Worm (Caenorhabditis elegans): ENCODE measurements around the gene rdl-1.

rdl-1 gene

ce11 chrIV:7785506-7786065 is 15.5 kb upstream of the rdl-1 start, which contains the start of gene tag-322:
Gene tag-322 (minus strand): TSS chrIV:7785556.
- TF ChIP-seq hmbx-1 (tag; optimal IDR thresholded peaks at IDR 0.05) (no peak), hmg-4 (GFP tag; optimal IDR thresholded peaks at IDR 0.05) (no peak), tbx-11 (GFP tag; IDR thresholded peaks at IDR 0.05) (no peak), flt-1 (GFP tag; IDR thresholded peaks at IDR 0.05) (no peak), aly-1 (tag; optimal IDR thresholded peaks at IDR 0.05) (no peak), ets-7 (tag; optimal IDR thresholded peaks at IDR 0.05) (no peak), sea-1 (GFP tag; conservative IDR thresholded peaks at IDR 0.05) (no peak), scrt-1 (GFP tag; IDR thresholded peaks at IDR 0.05) (no peak), B0310.2 (tag; optimal IDR thresholded peaks at IDR 0.05) (no peak), pes-1 (GFP tag; IDR thresholded peaks at IDR 0.05) (no peak)

DNA sequence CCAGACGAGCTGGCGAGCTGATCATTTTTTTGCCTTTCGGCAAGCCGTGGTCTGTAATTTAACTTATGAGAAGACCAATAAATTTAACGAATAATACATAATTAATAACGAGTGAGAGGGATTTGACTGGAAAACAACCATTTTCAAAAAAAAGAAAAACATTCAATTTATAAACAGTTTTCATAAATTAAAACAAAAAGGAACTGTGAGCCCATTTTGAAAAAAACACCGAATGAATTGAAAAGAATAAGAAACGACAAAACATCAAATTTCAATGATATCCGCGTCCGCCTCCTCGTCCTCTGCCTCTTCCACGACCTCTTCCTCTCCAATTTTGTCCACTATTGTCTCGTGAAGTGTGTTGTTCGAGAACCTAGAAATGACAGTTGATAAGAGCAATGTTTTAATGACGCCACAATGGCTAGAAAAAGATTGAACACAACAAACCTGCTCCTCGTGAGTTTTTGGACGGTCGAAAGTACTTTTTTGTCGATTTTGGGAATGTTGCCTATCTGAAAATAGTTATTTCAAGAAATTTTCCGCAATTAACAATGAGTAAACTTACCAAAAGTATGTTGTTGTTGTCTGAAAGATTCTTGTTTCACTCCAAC is 13.8 kb upstream of the rdl-1 start, which contains the start of gene tag-321:
Gene tag-321 (minus strand): TSS at position 51 of the 611 bp plus-strand sequence.
- TF ChIP-seq ama-1 (optimal IDR thresholded peaks at IDR 0.05) (no peak), ceh-13 (GFP tag; optimal IDR thresholded peaks at IDR 0.05) (no peak), ets-7 (tag; optimal IDR thresholded peaks at IDR 0.05) (no peak), hmg-4 (GFP tag; optimal IDR thresholded peaks at IDR 0.05) (no peak), F13C5.2 (tag; optimal IDR thresholded peaks at IDR 0.05) (no peak), sea-1 (GFP tag; conservative IDR thresholded peaks at IDR 0.05) (no peak), hmbx-1 (tag; optimal IDR thresholded peaks at IDR 0.05) (no peak), ceh-36 (tag; optimal IDR thresholded peaks at IDR 0.05) (no peak), flt-1 (GFP tag; IDR thresholded peaks at IDR 0.05) (no peak), B0310.2 (tag; optimal IDR thresholded peaks at IDR 0.05) (no peak), tbx-11 (GFP tag; IDR thresholded peaks at IDR 0.05) (no peak), pes-1 (GFP tag; IDR thresholded peaks at IDR 0.05) (no peak)

ce11 chrIV:7782292-7782691 is 12.2 kb upstream of the rdl-1 start, which contains the start of gene sec-10:
Gene sec-10 (minus strand): TSS chrIV:7782499.
- TF ChIP-seq B0310.2 (tag; optimal IDR thresholded peaks at IDR 0.05) = no peak

DNA sequence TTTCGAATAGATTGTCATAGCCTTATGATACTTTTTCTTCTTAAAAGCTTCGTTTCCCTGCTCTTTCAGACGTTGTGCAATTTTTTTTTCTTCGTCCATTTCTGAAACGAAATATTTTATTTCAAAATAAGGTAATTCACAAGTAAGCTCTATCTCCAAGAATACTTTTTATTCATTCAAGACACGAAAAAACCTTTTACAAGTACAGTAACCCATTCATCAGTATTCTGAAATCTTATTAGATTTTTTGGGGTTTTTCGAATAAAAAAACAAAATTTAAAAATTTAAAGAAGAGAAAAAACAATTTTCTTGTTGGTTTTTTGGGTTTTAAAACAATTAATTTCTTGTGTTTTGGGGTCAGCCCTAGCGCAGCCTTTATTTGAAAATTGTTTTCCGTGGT is 8.8 kb upstream of the rdl-1 start, which contains the start of gene rpap-3:
Gene rpap-3 (minus strand): TSS at position 101 of the 400 bp plus-strand sequence.
- TF ChIP-seq ceh-13 (GFP tag; optimal IDR thresholded peaks at IDR 0.05) = no peak
- no peak for TF ChIP-seq hmg-4 (GFP tag; optimal IDR thresholded peaks at IDR 0.05)
- TF ChIP-seq ceh-36 (tag; optimal IDR thresholded peaks at IDR 0.05) = no peak
- no peak for TF ChIP-seq B0310.2 (tag; optimal IDR thresholded peaks at IDR 0.05)
- TF ChIP-seq hnd-1 (tag; optimal IDR thresholded peaks at IDR 0.05) = no peak
- TF ChIP-seq sea-1 (GFP tag; conservative IDR thresholded peaks at IDR 0.05) = no peak
- no peak for TF ChIP-seq flt-1 (GFP tag; IDR thresholded peaks at IDR 0.05)
- TF ChIP-seq F13C5.2 (tag; optimal IDR thresholded peaks at IDR 0.05) = no peak
- no peak for TF ChIP-seq scrt-1 (GFP tag; IDR thresholded peaks at IDR 0.05)
- TF ChIP-seq tbx-37 (GFP tag; conservative IDR thresholded peaks at IDR 0.05) = no peak
- TF ChIP-seq tbx-11 (GFP tag; IDR thresholded peaks at IDR 0.05) = no peak
- TF ChIP-seq tra-4 (tag; optimal IDR thresholded peaks at IDR 0.05) = no peak
- no peak for TF ChIP-seq ets-7 (tag; optimal IDR thresholded peaks at IDR 0.05)

- TF ChIP-seq hmg-4 (GFP tag; optimal IDR thresholded peaks at IDR 0.05) (no peak), flt-1 (GFP tag; IDR thresholded peaks at IDR 0.05) (no peak), tbx-37 (GFP tag; conservative IDR thresholded peaks at IDR 0.05) (no peak), ama-1 (optimal IDR thresholded peaks at IDR 0.05) (no peak), tra-4 (tag; optimal IDR thresholded peaks at IDR 0.05) (no peak), B0310.2 (tag; optimal IDR thresholded peaks at IDR 0.05) (no peak), scrt-1 (GFP tag; IDR thresholded peaks at IDR 0.05) (no peak), aly-1 (tag; optimal IDR thresholded peaks at IDR 0.05) (no peak)
These were observed 5.7 kb upstream of the rdl-1 start, which contains the start of gene swd-2.1 for ce11 chrIV:7775725-7776124. Gene swd-2.1 (plus strand): TSS chrIV:7776025.

- TF ChIP-seq tbx-37 (GFP tag; conservative IDR thresholded peaks at IDR 0.05) (no peak), tbx-11 (GFP tag; IDR thresholded peaks at IDR 0.05) (no peak), pes-1 (GFP tag; IDR thresholded peaks at IDR 0.05) (no peak), hnd-1 (tag; optimal IDR thresholded peaks at IDR 0.05) (no peak), B0310.2 (tag; optimal IDR thresholded peaks at IDR 0.05) (no peak), tra-4 (tag; optimal IDR thresholded peaks at IDR 0.05) (no peak), hmg-4 (GFP tag; optimal IDR thresholded peaks at IDR 0.05) (no peak), flt-1 (GFP tag; IDR thresholded peaks at IDR 0.05) (no peak), ceh-13 (GFP tag; optimal IDR thresholded peaks at IDR 0.05) (no peak), sea-1 (GFP tag; conservative IDR thresholded peaks at IDR 0.05) (no peak), aly-1 (tag; optimal IDR thresholded peaks at IDR 0.05) (no peak), hmbx-1 (tag; optimal IDR thresholded peaks at IDR 0.05) (no peak), ets-7 (tag; optimal IDR thresholded peaks at IDR 0.05) (no peak), scrt-1 (GFP tag; IDR thresholded peaks at IDR 0.05) (no peak), F13C5.2 (tag; optimal IDR thresholded peaks at IDR 0.05) (no peak), ama-1 (optimal IDR thresholded peaks at IDR 0.05) (no peak), ceh-36 (tag; optimal IDR thresholded peaks at IDR 0.05) (no peak)
These were observed 4.1 kb upstream of the rdl-1 start, which contains the start of the genes hcf-1 and swd-2.2 for ce11 chrIV:7774206-7774605. Gene hcf-1 (minus strand): TSS chrIV:7774275. Gene swd-2.2 (plus strand): TSS chrIV:7774411.

- TF ChIP-seq ceh-13 (GFP tag; optimal IDR thresholded peaks at IDR 0.05) (no peak), tra-4 (tag; optimal IDR thresholded peaks at IDR 0.05) (no peak), tbx-11 (GFP tag; IDR thresholded peaks at IDR 0.05) (no peak), tbx-37 (GFP tag; conservative IDR thresholded peaks at IDR 0.05) (no peak), hmbx-1 (tag; optimal IDR thresholded peaks at IDR 0.05) (no peak), flt-1 (GFP tag; IDR thresholded peaks at IDR 0.05) (no peak), ama-1 (optimal IDR thresholded peaks at IDR 0.05) (no peak), aly-1 (tag; optimal IDR thresholded peaks at IDR 0.05) (no peak), sea-1 (GFP tag; conservative IDR thresholded peaks at IDR 0.05) (no peak), B0310.2 (tag; optimal IDR thresholded peaks at IDR 0.05) (no peak), F13C5.2 (tag; optimal IDR thresholded peaks at IDR 0.05) (no peak), ets-7 (tag; optimal IDR thresholded peaks at IDR 0.05) (no peak), pes-1 (GFP tag; IDR thresholded peaks at IDR 0.05) (no peak), hmg-4 (GFP tag; optimal IDR thresholded peaks at IDR 0.05) (no peak), hnd-1 (tag; optimal IDR thresholded peaks at IDR 0.05) (no peak), scrt-1 (GFP tag; IDR thresholded peaks at IDR 0.05) (no peak), ceh-36 (tag; optimal IDR thresholded peaks at IDR 0.05) (no peak)
These were observed 5.7 kb downstream of the rdl-1 start for ce11 chrIV:7764319-7764718.
